Worm (Caenorhabditis elegans): ENCODE results near the gene T28H11.7.
A peak's percentile ranks its signal among the peaks of the same experiment; 100 is the strongest.
"Not testable (repeated sequence)": the region's sequence is repeated elsewhere in the genome, so short reads cannot be mapped to it uniquely, and the experiment has no call there.

Gene T28H11.7

DNA sequence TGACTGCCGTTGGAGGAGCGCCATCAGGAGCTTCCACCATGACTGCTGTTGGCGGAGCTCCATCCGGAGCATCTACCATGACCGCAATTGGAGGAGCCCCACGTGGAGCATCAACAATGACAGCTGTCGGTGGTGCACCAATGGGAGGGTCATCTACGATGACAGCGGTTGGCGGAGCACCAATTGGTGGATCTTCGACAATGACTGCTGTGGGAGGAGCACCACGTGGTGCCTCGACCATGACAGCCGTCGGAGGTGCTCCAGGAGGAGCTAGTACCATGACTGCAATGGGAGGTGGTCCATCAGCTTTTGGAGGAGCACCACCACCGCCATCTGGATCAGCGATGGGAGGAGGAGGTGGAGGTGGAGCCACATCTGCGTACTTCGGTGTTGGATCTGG lies at the start of gene T28H11.7:
T28H11.7 (minus strand) TSS at position 101 of the 400 bp plus-strand sequence.
- not testable (repeated sequence) for TF ChIP-seq nhr-77, ztf-11, lin-15B (tag; optimal IDR thresholded peaks at IDR 0.05)

DNA sequence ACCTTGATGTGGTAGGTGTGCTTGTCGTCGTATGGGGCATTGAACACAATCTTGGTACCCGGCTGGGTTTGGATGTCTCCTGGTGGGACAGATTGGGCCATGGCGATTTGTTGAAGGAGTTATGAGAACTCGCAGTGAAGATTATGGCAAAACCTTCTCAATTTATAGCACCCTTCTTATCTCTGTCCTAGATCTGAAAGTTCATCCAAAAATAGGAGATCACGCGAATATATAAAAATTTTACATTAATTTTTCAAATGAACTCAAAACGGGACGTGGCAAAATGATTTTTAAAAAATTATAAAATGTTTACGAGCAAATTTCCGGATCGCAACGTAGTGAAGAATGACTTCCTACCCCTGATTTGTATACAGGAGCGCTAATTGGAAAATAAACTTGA lies 48.0 kb upstream of the T28H11.7 start, which contains the start of gene msp-53:
msp-53 (minus strand) TSS at position 101 of the 400 bp plus-strand sequence.
- TF ChIP-seq eor-1, egl-27, nhr-23 (tag; optimal IDR thresholded peaks at IDR 0.05): not testable (repeated sequence)

ce11 chrIV:5063297-5063696 lies 46.3 kb upstream of the T28H11.7 start:
- peak; percentile 40 for TF ChIP-seq nhr-25 (tag; optimal IDR thresholded peaks at IDR 0.05)
- no peak for TF ChIP-seq eor-1 (tag; optimal IDR thresholded peaks at IDR 0.05)
- TF ChIP-seq nfya-1 (tag; optimal IDR thresholded peaks at IDR 0.05; ENCODE audit: insufficient read depth): peak; percentile 24
- peak; percentile 32 for TF ChIP-seq nhr-23 (tag; optimal IDR thresholded peaks at IDR 0.05)
- TF ChIP-seq pha-4 (tag; optimal IDR thresholded peaks at IDR 0.05): no peak
- TF ChIP-seq ama-1 (optimal IDR thresholded peaks at IDR 0.05): peak; percentile 22
- no peak for TF ChIP-seq ceh-28 (tag; optimal IDR thresholded peaks at IDR 0.05)
- TF ChIP-seq snpc-4 (tag; optimal IDR thresholded peaks at IDR 0.05): peak; percentile 95

DNA sequence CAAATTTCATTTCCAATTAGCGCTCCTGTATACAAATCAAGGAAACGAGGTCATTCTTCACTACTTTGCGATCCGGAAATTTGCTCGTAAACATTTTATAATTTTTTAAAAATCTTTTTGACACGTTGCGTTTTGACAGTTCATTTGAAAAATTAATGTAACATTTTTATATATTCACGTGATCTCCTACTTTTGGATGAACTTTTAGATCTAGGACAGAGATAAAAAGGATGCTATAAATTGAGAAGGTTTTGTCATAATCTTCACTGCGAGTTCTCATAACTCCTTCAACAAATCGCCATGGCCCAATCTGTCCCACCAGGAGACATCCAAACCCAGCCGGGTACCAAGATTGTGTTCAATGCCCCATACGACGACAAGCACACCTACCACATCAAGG lies 45.3 kb upstream of the T28H11.7 start, which contains the start of gene msp-57:
msp-57 (plus strand) TSS at position 301 of the 400 bp plus-strand sequence.
- not testable (repeated sequence) for TF ChIP-seq nhr-11, ceh-9, daf-12 (tag; optimal IDR thresholded peaks at IDR 0.05)

DNA sequence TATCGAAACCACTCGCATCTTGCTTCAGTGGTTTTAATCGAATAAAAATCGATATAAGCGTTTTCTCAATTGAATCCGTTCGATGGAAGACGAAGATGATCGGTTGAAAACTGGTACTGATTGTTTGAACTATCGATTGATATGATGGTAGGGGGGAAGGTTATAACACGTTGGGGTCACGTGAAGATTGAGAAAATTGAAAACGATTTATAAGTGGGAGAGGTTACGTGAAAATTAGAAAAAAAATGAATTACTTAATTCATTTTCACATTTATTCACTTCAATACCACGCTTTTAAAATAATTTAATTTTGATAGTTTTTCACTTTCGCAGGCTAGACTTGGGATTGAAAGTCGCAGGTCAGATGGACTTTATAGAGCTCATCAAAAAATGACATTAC lies 44.0 kb upstream of the T28H11.7 start, which contains the start of gene C09B9.7:
C09B9.7 (minus strand) TSS at position 101 of the 400 bp plus-strand sequence.
- TF ChIP-seq nhr-77 (tag; optimal IDR thresholded peaks at IDR 0.05) (no peak), ceh-28 (tag; optimal IDR thresholded peaks at IDR 0.05) (no peak), snpc-4 (tag; optimal IDR thresholded peaks at IDR 0.05) (no peak), nfya-1 (tag; optimal IDR thresholded peaks at IDR 0.05; ENCODE audit: insufficient read depth) (no peak), fkh-2 (tag; optimal IDR thresholded peaks at IDR 0.05) (no peak), nhr-28 (tag; optimal IDR thresholded peaks at IDR 0.05) (no peak), elt-1 (tag; optimal IDR thresholded peaks at IDR 0.05) (no peak), sea-2 (GFP tag; optimal IDR thresholded peaks at IDR 0.05) (no peak), elt-3 (tag; optimal IDR thresholded peaks at IDR 0.05) (no peak), aly-2 (tag; optimal IDR thresholded peaks at IDR 0.05) (no peak), ceh-82 (tag; optimal IDR thresholded peaks at IDR 0.05) (no peak), pha-4 (tag; optimal IDR thresholded peaks at IDR 0.05) (no peak), mml-1 (tag; optimal IDR thresholded peaks at IDR 0.05) (no peak), mdl-1 (tag; optimal IDR thresholded peaks at IDR 0.05) (no peak), nhr-12 (tag; optimal IDR thresholded peaks at IDR 0.05) (no peak), unc-39 (tag; optimal IDR thresholded peaks at IDR 0.05) (no peak), egl-27 (tag; optimal IDR thresholded peaks at IDR 0.05) (no peak), lin-15B (tag; optimal IDR thresholded peaks at IDR 0.05) (no peak), jun-1 (tag; optimal IDR thresholded peaks at IDR 0.05) (no peak)

DNA sequence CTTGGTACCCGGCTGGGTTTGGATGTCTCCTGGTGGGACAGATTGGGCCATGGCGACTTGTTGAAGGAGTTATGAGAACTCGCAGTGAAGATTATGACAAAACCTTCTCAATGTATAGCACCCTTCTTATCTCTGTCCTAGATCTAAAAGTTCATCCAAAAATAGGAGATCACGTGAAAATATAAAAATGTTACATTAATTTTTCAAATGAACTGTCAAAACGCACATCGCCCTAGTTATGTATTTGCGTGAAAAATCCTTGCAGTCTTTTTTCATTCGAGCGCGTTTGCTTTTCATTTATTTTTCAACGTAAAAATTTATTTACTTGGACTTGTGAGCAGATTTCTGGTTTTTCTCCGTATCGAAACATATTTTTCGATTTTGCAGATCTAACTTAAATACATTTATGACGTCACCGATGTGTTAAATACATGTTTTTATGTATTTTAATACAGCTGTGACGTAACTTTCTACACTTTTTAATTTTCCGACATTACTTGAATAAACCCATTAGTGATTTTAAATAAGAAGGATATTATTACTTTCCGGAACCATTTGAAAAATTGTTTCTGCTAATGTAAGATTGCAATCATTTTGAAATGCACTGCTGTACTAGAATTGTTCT lies 39.1 kb upstream of the T28H11.7 start, which contains the start of gene msp-55:
msp-55 (minus strand) TSS at position 51 of the 625 bp plus-strand sequence.
- TF ChIP-seq fkh-2 (tag; optimal IDR thresholded peaks at IDR 0.05) (no peak), ceh-28 (tag; optimal IDR thresholded peaks at IDR 0.05) (no peak), ceh-82 (tag; optimal IDR thresholded peaks at IDR 0.05) (no peak), pqm-1 (tag; optimal IDR thresholded peaks at IDR 0.05) (no peak), nhr-67 (tag; optimal IDR thresholded peaks at IDR 0.05) (no peak), aly-2 (tag; optimal IDR thresholded peaks at IDR 0.05) (no peak), fkh-10 (GFP tag; optimal IDR thresholded peaks at IDR 0.05) (no peak), fos-1 (tag; optimal IDR thresholded peaks at IDR 0.05) (no peak), unc-39 (tag; optimal IDR thresholded peaks at IDR 0.05) (no peak), nhr-43 (tag; optimal IDR thresholded peaks at IDR 0.05; ENCODE audit: poor library complexity, severe bottlenecking) (no peak), snpc-4 (tag; optimal IDR thresholded peaks at IDR 0.05) (no peak), egl-5 (tag; optimal IDR thresholded peaks at IDR 0.05) (no peak), lsy-12 (tag; optimal IDR thresholded peaks at IDR 0.05) (no peak), lin-15B (tag; optimal IDR thresholded peaks at IDR 0.05) (no peak), elt-3 (tag; optimal IDR thresholded peaks at IDR 0.05) (no peak)
